Fruit fly (Drosophila melanogaster) whole organism, wandering third instar larva: Measurements from ENCODE around the gene obst-A.
A peak's percentile ranks its signal among the peaks of the same experiment; 100 is the strongest.

Experiments used
- Abd-B ChIP-seq: fragments of >200 bp; optimal IDR thresholded peaks from 2 replicates; lab custom pipeline; 2017; ENCODE audit warnings: missing biosample characterization, missing genetic modification characterization
- CG32264 ChIP-seq: fragments of 200-800 bp; sonication (Bioruptor generic); optimal IDR thresholded peaks from 2 replicates; lab custom pipeline; 2016; ENCODE audit warnings: missing biosample characterization, missing genetic modification characterization
- CrebA ChIP-seq: fragments of 200-800 bp; sonication (Bioruptor generic); optimal IDR thresholded peaks from 2 replicates; lab custom pipeline; 2016; ENCODE audit warnings: missing biosample characterization, mild to moderate bottlenecking, missing genetic modification characterization, borderline replicate concordance
- Dfd ChIP-seq: fragments of >200 bp; optimal IDR thresholded peaks from 2 replicates; lab custom pipeline; 2017; ENCODE audit warnings: missing biosample characterization, missing genetic modification characterization
- Dif ChIP-seq: fragments of 200-275, 200-300 bp; sonication (Bioruptor generic); optimal IDR thresholded peaks from 2 replicates; lab custom pipeline; 2018; ENCODE audit warnings: missing biosample characterization, missing genetic modification characterization; ENCODE audit not compliant: partially characterized antibody
- GATAd ChIP-seq: sonication (Bioruptor generic); optimal IDR thresholded peaks from 2 replicates; lab custom pipeline; 2016; ENCODE audit warnings: missing biosample characterization, missing genetic modification characterization
- HLH106 ChIP-seq: fragments of 200-800 bp; optimal IDR thresholded peaks from 3 replicates; lab custom pipeline; 2019; ENCODE audit warnings: missing biosample characterization, mild to moderate bottlenecking, missing genetic modification characterization, moderate library complexity
- Hr78 ChIP-seq: fragments of >200 bp; optimal IDR thresholded peaks from 2 replicates; lab custom pipeline; 2017; ENCODE audit warnings: missing biosample characterization, missing genetic modification characterization
- Hr83 ChIP-seq: fragments of 200-300 bp; sonication (Bioruptor generic); optimal IDR thresholded peaks from 2 replicates; lab custom pipeline; 2016; ENCODE audit warnings: missing biosample characterization, mild to moderate bottlenecking, missing genetic modification characterization, moderate library complexity; ENCODE audit not compliant: poor library complexity, severe bottlenecking
- Jra ChIP-seq: sonication (Bioruptor generic); optimal IDR thresholded peaks from 2 replicates; lab custom pipeline; 2016; ENCODE audit warnings: missing biosample characterization, missing genetic modification characterization
- Mio ChIP-seq: sonication (Bioruptor generic); optimal IDR thresholded peaks from 2 replicates; lab custom pipeline; 2016; ENCODE audit warnings: missing biosample characterization, missing genetic modification characterization
- Myc ChIP-seq: fragments of >200 bp; optimal IDR thresholded peaks from 2 replicates; lab custom pipeline; 2017
- N ChIP-seq: fragments of >200 bp; optimal IDR thresholded peaks from 2 replicates; lab custom pipeline; 2018; ENCODE audit warnings: missing biosample characterization, missing external identifiers, missing genetic modification characterization
- OdsH ChIP-seq: fragments of 200-800 bp; sonication (Bioruptor generic); optimal IDR thresholded peaks from 2 replicates; lab custom pipeline; 2016; ENCODE audit warnings: missing biosample characterization, mild to moderate bottlenecking, missing genetic modification characterization
- Rel ChIP-seq, 2 experiments: fragments of 200-800 bp; sonication (Bioruptor generic) in 1 of 2; optimal IDR thresholded peaks; 2 replicates in 1 of 2; 3 replicates in 1 of 2; lab custom pipeline; 2016 to 2019; ENCODE audit warnings: mild to moderate bottlenecking in 2 of 2, missing biosample characterization in 2 of 2, missing genetic modification characterization in 2 of 2, moderate library complexity in 1 of 2
- Sp1 ChIP-seq: fragments of 200-800 bp; sonication (Bioruptor generic); optimal IDR thresholded peaks from 3 replicates; lab custom pipeline; 2019; ENCODE audit warnings: missing biosample characterization, mild to moderate bottlenecking, missing genetic modification characterization, moderate library complexity
- Vsx2 ChIP-seq: fragments of 200-300, 225-300 bp; sonication (Bioruptor generic); optimal IDR thresholded peaks from 2 replicates; lab custom pipeline; 2018; ENCODE audit warnings: missing biosample characterization, missing genetic modification characterization; ENCODE audit not compliant: partially characterized antibody
- brk ChIP-seq: fragments of 200-800 bp; sonication (Bioruptor generic); optimal IDR thresholded peaks from 2 replicates; lab custom pipeline; 2016; ENCODE audit warnings: missing biosample characterization, mild to moderate bottlenecking, missing genetic modification characterization
- dl ChIP-seq, 2 experiments: fragments of 175-275, 200-275 bp in 1 of 2; fragments of 200-275 bp in 1 of 2; sonication (Bioruptor generic); optimal IDR thresholded peaks; lab custom pipeline; 2018; ENCODE audit warnings: mild to moderate bottlenecking in 2 of 2, missing biosample characterization in 2 of 2, missing genetic modification characterization in 2 of 2, moderate library complexity in 2 of 2; ENCODE audit not compliant: partially characterized antibody in 2 of 2, insufficient read depth in 1 of 2
- dmrt93B ChIP-seq: fragments of 200-800 bp; sonication (Bioruptor generic); optimal IDR thresholded peaks from 2 replicates; lab custom pipeline; 2018; ENCODE audit warnings: missing biosample characterization, mild to moderate bottlenecking, missing genetic modification characterization
- dsf ChIP-seq: sonication (Bioruptor generic); optimal IDR thresholded peaks from 2 replicates; lab custom pipeline; 2016; ENCODE audit warnings: missing biosample characterization, missing genetic modification characterization, borderline replicate concordance
- ey ChIP-seq: fragments of 200-800 bp; sonication (Bioruptor generic); optimal IDR thresholded peaks from 2 replicates; lab custom pipeline; 2016; ENCODE audit warnings: missing biosample characterization, missing genetic modification characterization
- foxo ChIP-seq, 2 experiments: fragments of 200-800 bp; sonication (Bioruptor generic); optimal IDR thresholded peaks; 2 replicates in 1 of 2; 3 replicates in 1 of 2; lab custom pipeline; 2016 to 2017; ENCODE audit warnings: missing biosample characterization in 2 of 2, missing genetic modification characterization in 2 of 2
- fru ChIP-seq: fragments of 200-800 bp; sonication (Bioruptor generic); optimal IDR thresholded peaks from 3 replicates; lab custom pipeline; 2016; ENCODE audit warnings: missing biosample characterization, mild to moderate bottlenecking, missing genetic modification characterization
- h ChIP-seq: fragments of 200-800 bp; sonication (Bioruptor generic); optimal IDR thresholded peaks from 3 replicates; lab custom pipeline; 2016; ENCODE audit warnings: missing biosample characterization, mild to moderate bottlenecking, missing genetic modification characterization
- jim ChIP-seq: fragments of 175-275, 200-325 bp; sonication (Bioruptor generic); optimal IDR thresholded peaks from 2 replicates; lab custom pipeline; 2016; ENCODE audit warnings: missing biosample characterization, mild to moderate bottlenecking, missing genetic modification characterization
- lola ChIP-seq: fragments of >200 bp; optimal IDR thresholded peaks from 2 replicates; lab custom pipeline; 2017; ENCODE audit warnings: missing biosample characterization, missing genetic modification characterization
- pan ChIP-seq: fragments of >200 bp; optimal IDR thresholded peaks from 2 replicates; lab custom pipeline; 2017
- psq ChIP-seq: fragments of 200-800 bp; sonication (Bioruptor generic); optimal IDR thresholded peaks from 3 replicates; lab custom pipeline; 2017; ENCODE audit warnings: missing biosample characterization, mild to moderate bottlenecking, missing genetic modification characterization, moderate library complexity
- rgr ChIP-seq: fragments of 200-800 bp; sonication (Bioruptor generic); optimal IDR thresholded peaks from 3 replicates; lab custom pipeline; 2016; ENCODE audit warnings: missing biosample characterization, mild to moderate bottlenecking, missing genetic modification characterization
- sage ChIP-seq: fragments of 200-800 bp; sonication (Bioruptor generic); optimal IDR thresholded peaks from 2 replicates; lab custom pipeline; 2016; ENCODE audit warnings: missing biosample characterization, mild to moderate bottlenecking, missing genetic modification characterization
- sv ChIP-seq: fragments of 200-800 bp; sonication (Bioruptor generic); optimal IDR thresholded peaks from 3 replicates; lab custom pipeline; 2016; ENCODE audit warnings: missing biosample characterization, missing genetic modification characterization
- tai ChIP-seq: sonication (Bioruptor generic); optimal IDR thresholded peaks from 2 replicates; lab custom pipeline; 2016; ENCODE audit warnings: missing biosample characterization, missing genetic modification characterization
- usp ChIP-seq: fragments of >200 bp; optimal IDR thresholded peaks from 2 replicates; lab custom pipeline; 2017; ENCODE audit warnings: missing biosample characterization, missing genetic modification characterization
- woc ChIP-seq: sonication (Bioruptor generic); optimal IDR thresholded peaks from 2 replicates; lab custom pipeline; 2016; ENCODE audit warnings: missing biosample characterization, mild to moderate bottlenecking, missing genetic modification characterization

The obst-A gene

dm6 chrX:20240518-20241186 is 997 bp downstream of the obst-A start:
- TF ChIP-seq Hr83 (GFP tag; lab: Kevin White, UChicago) (no peak), GATAd (no peak), Rel (GFP tag; optimal IDR thresholded peaks at IDR 0.05; lab: Kevin White, UChicago) (no peak), Rel (tag; optimal IDR thresholded peaks at IDR 0.05; lab: Kevin White, UChicago) (no peak), Hr78 (GFP tag; lab: Kevin White, UChicago) (no peak)
- TF ChIP-seq, all 38 proteins: peak for 0

dm6 chrX:20243274-20243839 is 3.7 kb downstream of the obst-A start:
- no peak for TF ChIP-seq woc (GFP tag; lab: Kevin White, UChicago)
- no peak for TF ChIP-seq usp (GFP tag; lab: Kevin White, UChicago)
- no peak for TF ChIP-seq foxo (GFP tag; optimal IDR thresholded peaks at IDR 0.05; lab: Kevin White, UChicago)
- no peak for TF ChIP-seq sv (GFP tag; lab: Kevin White, UChicago)
- TF ChIP-seq ey (GFP tag; lab: Kevin White, UChicago) = no peak
- TF ChIP-seq dmrt93B (GFP tag; lab: Kevin White, UChicago) = no peak
- no peak for TF ChIP-seq brk (GFP tag; lab: Kevin White, UChicago)
- no peak for TF ChIP-seq GATAd
- TF ChIP-seq tai (GFP tag; lab: Kevin White, UChicago) = no peak
- TF ChIP-seq CG32264 = no peak
- no peak for TF ChIP-seq Dfd
- TF ChIP-seq lola (GFP tag; lab: Kevin White, UChicago) = no peak
- no peak for TF ChIP-seq CrebA
- TF ChIP-seq psq (GFP tag; lab: Kevin White, UChicago) = no peak

dm6 chrX:20244278-20244677 is 4.6 kb downstream of the obst-A start, which contains the start of gene Peritrophin-A:
TSS of gene Peritrophin-A (plus strand) at chrX:20244647.
- TF ChIP-seq jim (GFP tag; lab: Kevin White, UChicago) (peak; percentile 16), Vsx2 (GFP tag; lab: Kevin White, UChicago) (no peak), Sp1 (GFP tag; lab: Kevin White, UChicago) (peak; percentile 25)

- no peak for TF ChIP-seq Hr78 (GFP tag; lab: Kevin White, UChicago)
- TF ChIP-seq brk (GFP tag; lab: Kevin White, UChicago) = no peak
- no peak for TF ChIP-seq tai (GFP tag; lab: Kevin White, UChicago)
- TF ChIP-seq Rel (GFP tag; optimal IDR thresholded peaks at IDR 0.05; lab: Kevin White, UChicago) = no peak
- no peak for TF ChIP-seq Rel (tag; optimal IDR thresholded peaks at IDR 0.05; lab: Kevin White, UChicago)
- TF ChIP-seq, all 38 proteins: peak for 0
Measured at dm6 chrX:20245218-20245863, 5.7 kb downstream of the obst-A start.

DNA sequence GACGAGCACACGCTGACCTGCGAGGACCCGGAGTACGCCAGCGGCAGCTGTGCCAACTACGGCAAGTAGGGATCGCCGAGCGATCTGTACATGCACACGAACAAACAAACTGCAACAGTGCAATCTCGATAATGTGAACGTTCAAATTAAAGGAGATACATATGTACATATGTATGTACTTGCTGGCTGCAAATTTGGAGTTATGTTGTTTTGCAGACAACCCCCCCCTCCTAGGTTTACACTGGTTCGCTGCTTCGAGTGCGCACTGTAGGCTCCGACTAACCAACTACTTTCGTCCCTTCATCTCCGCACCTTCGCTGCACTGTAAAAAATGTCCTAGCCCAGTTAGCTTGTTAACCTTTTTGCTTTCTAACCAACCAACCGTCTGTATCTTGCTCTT is 8.1 kb downstream of the obst-A start:
- peak in 1 of 2 experiments; percentile 28 for TF ChIP-seq foxo (GFP tag; optimal IDR thresholded peaks at IDR 0.05; lab: Kevin White, UChicago)
- TF ChIP-seq fru (GFP tag; lab: Kevin White, UChicago) = peak; percentile 18
- no peak for TF ChIP-seq psq (GFP tag; lab: Kevin White, UChicago)
- TF ChIP-seq h (GFP tag; lab: Kevin White, UChicago) = peak; percentile 20
- TF ChIP-seq rgr (GFP tag; lab: Kevin White, UChicago) = peak; percentile 10
- no peak for TF ChIP-seq Dif (GFP tag; lab: Kevin White, UChicago)
- TF ChIP-seq CG32264 = no peak
- TF ChIP-seq dl (GFP tag; optimal IDR thresholded peaks at IDR 0.05; lab: Kevin White, UChicago; ENCODE audit: insufficient read depth in 1 of 2, partially characterized antibody in 2 of 2) = no peak
- no peak for TF ChIP-seq lola (GFP tag; lab: Kevin White, UChicago)
- TF ChIP-seq Abd-B (GFP tag; lab: Kevin White, UChicago) = no peak
- no peak for TF ChIP-seq Hr78 (GFP tag; lab: Kevin White, UChicago)
- TF ChIP-seq N (GFP tag; lab: Kevin White, UChicago) = no peak
- TF ChIP-seq jim (GFP tag; lab: Kevin White, UChicago) = no peak
- no peak for TF ChIP-seq GATAd
- TF ChIP-seq brk (GFP tag; lab: Kevin White, UChicago) = no peak
- TF ChIP-seq CrebA = no peak
- no peak for TF ChIP-seq Rel (GFP tag; optimal IDR thresholded peaks at IDR 0.05; lab: Kevin White, UChicago)
- no peak for TF ChIP-seq Rel (tag; optimal IDR thresholded peaks at IDR 0.05; lab: Kevin White, UChicago)
- no peak for TF ChIP-seq Mio
- no peak for TF ChIP-seq Sp1 (GFP tag; lab: Kevin White, UChicago)
- no peak for TF ChIP-seq tai (GFP tag; lab: Kevin White, UChicago)
- no peak for TF ChIP-seq woc (GFP tag; lab: Kevin White, UChicago)
- no peak for TF ChIP-seq dsf (GFP tag; lab: Kevin White, UChicago)
- TF ChIP-seq Myc (lab: Kevin White, UChicago) = no peak
- no peak for TF ChIP-seq pan
- TF ChIP-seq HLH106 (tag; lab: Kevin White, UChicago) = peak; percentile 43
- peak; percentile 16 for TF ChIP-seq ey (GFP tag; lab: Kevin White, UChicago)
- TF ChIP-seq Jra (GFP tag; lab: Kevin White, UChicago) = no peak
- no peak for TF ChIP-seq sage (GFP tag; lab: Kevin White, UChicago)
- no peak for TF ChIP-seq usp (GFP tag; lab: Kevin White, UChicago)
- TF ChIP-seq OdsH = peak; percentile 2
- TF ChIP-seq Hr83 (GFP tag; lab: Kevin White, UChicago) = no peak
- TF ChIP-seq Dfd = no peak
